Worm (Caenorhabditis elegans): ENCODE results near the gene T13H10.2.

ce11 chrIV:9933580-9933979, 30.5 kb upstream of the T13H10.2 start, which contains the start of gene spe-29:
- TF ChIP-seq cog-1 (tag; optimal IDR thresholded peaks at IDR 0.05): no peak
- TF ChIP-seq ref-1 (GFP tag; conservative IDR thresholded peaks at IDR 0.05): no peak
- no peak for TF ChIP-seq tab-1 (GFP tag; IDR thresholded peaks at IDR 0.05)
- TF ChIP-seq flt-1 (GFP tag; IDR thresholded peaks at IDR 0.05): no peak
